Fruit fly (Drosophila melanogaster) Kc167 (cell line): ENCODE data around the gene CycH.

ENCODE experiments used
- h ChIP-seq: fragments of >200 bp; optimal IDR thresholded peaks from 3 replicates; lab custom pipeline; 2018; ENCODE audit warnings: missing external identifiers
- insv ChIP-seq: fragments of >200 bp; optimal IDR thresholded peaks from 3 replicates; lab custom pipeline; 2018; ENCODE audit warnings: missing external identifiers
- psq ChIP-seq: fragments of >200 bp; optimal IDR thresholded peaks from 2 replicates; lab custom pipeline; 2017; ENCODE audit warnings: missing external identifiers
- ttk ChIP-seq: sonication (Bioruptor generic); optimal IDR thresholded peaks from 2 replicates; lab custom pipeline; 2017; ENCODE audit warnings: missing external identifiers

- TF ChIP-seq ttk (lab: Kevin White, UChicago) (no peak), psq (lab: Kevin White, UChicago) (no peak), h (lab: Kevin White, UChicago) (no peak), insv (no peak)
Measured at dm6 chr3L:21824725-21825353, 3.0 kb downstream of the CycH start, which contains the start of gene eIF2A.
